Fruit fly (Drosophila melanogaster) whole organism, pupa: Measurements from ENCODE around the gene Chd64.

Experiments used
- CG10348 ChIP-seq: fragments of 200-800 bp; sonication (Bioruptor generic); IDR thresholded peaks from 2 replicates; pipeline ENCODE4 v1.3.6; 2022; ENCODE audit warnings: missing biosample characterization, missing genetic modification characterization
- CG12605 ChIP-seq: fragments of 200-800 bp; sonication (Bioruptor generic); IDR thresholded peaks from 2 replicates; pipeline ENCODE4 v1.3.6; 2022; ENCODE audit warnings: missing biosample characterization, missing genetic modification characterization
- CG13204 ChIP-seq: fragments of 200-800 bp; sonication (Bioruptor generic); optimal IDR thresholded peaks from 2 replicates; lab custom pipeline; 2018; ENCODE audit warnings: missing biosample characterization, mild to moderate bottlenecking, missing genetic modification characterization, moderate library complexity
- CG14655 ChIP-seq: fragments of 200-800 bp; sonication (Bioruptor generic); optimal IDR thresholded peaks from 3 replicates; lab custom pipeline; 2017; ENCODE audit warnings: mild to moderate bottlenecking, missing biosample characterization, missing genetic modification reagents, missing genetic modification characterization
- CG15710 ChIP-seq: fragments of 200-800 bp; sonication (Bioruptor generic); optimal IDR thresholded peaks from 2 replicates; lab custom pipeline; 2018; ENCODE audit warnings: missing biosample characterization, mild to moderate bottlenecking, missing genetic modification characterization, moderate library complexity
- CG17806 ChIP-seq: fragments of 200-800 bp; sonication (Bioruptor generic); optimal IDR thresholded peaks from 2 replicates; lab custom pipeline; 2018; ENCODE audit warnings: missing biosample characterization, mild to moderate bottlenecking, missing genetic modification characterization, moderate library complexity
- CG32121 ChIP-seq: fragments of 200-800 bp; sonication (Bioruptor generic); IDR thresholded peaks from 2 replicates; pipeline ENCODE4 v1.3.6; 2022; ENCODE audit warnings: missing biosample characterization, missing genetic modification characterization
- CG34367 ChIP-seq: fragments of 200-800 bp; sonication (Bioruptor generic); optimal IDR thresholded peaks from 2 replicates; lab custom pipeline; 2018; ENCODE audit warnings: missing biosample characterization, mild to moderate bottlenecking, missing genetic modification characterization
- CG4496 ChIP-seq: fragments of 200-800 bp; sonication (Bioruptor generic); IDR thresholded peaks from 3 replicates; pipeline ENCODE4 v1.3.6; 2022; ENCODE audit warnings: missing biosample characterization, missing genetic modification characterization
- CG8159 ChIP-seq: fragments of 200-800 bp; sonication (Bioruptor generic); optimal IDR thresholded peaks from 3 replicates; lab custom pipeline; 2018; ENCODE audit warnings: missing biosample characterization, mild to moderate bottlenecking, missing genetic modification characterization, moderate library complexity
- CG8301 ChIP-seq: fragments of 200-800 bp; sonication (Bioruptor generic); optimal IDR thresholded peaks from 2 replicates; lab custom pipeline; 2018; ENCODE audit warnings: missing biosample characterization, mild to moderate bottlenecking, missing genetic modification characterization
- CG9948 ChIP-seq: fragments of 200-800 bp; sonication (Bioruptor generic); optimal IDR thresholded peaks from 2 replicates; lab custom pipeline; 2018; ENCODE audit warnings: missing biosample characterization, mild to moderate bottlenecking, missing genetic modification characterization, moderate library complexity
- D1 ChIP-seq: fragments of 200-800 bp; sonication (Bioruptor generic); optimal IDR thresholded peaks from 2 replicates; lab custom pipeline; 2018; ENCODE audit warnings: missing biosample characterization, mild to moderate bottlenecking, missing genetic modification characterization, moderate library complexity
- EcR ChIP-seq: fragments of 200-800 bp; sonication (Bioruptor generic); optimal IDR thresholded peaks from 3 replicates; lab custom pipeline; 2019; ENCODE audit warnings: missing biosample characterization, missing genetic modification characterization, mild to moderate bottlenecking, moderate library complexity, missing genetic modification reagents
- Ets98B ChIP-seq: fragments of 200-800 bp; sonication (Bioruptor generic); IDR thresholded peaks from 2 replicates; pipeline ENCODE4 v1.3.6; 2022; ENCODE audit warnings: missing biosample characterization, missing genetic modification characterization
- Pif1A ChIP-seq: fragments of 200-800 bp; sonication (Bioruptor generic); optimal IDR thresholded peaks from 3 replicates; lab custom pipeline; 2016; ENCODE audit warnings: missing biosample characterization, missing genetic modification characterization
- Pif1B ChIP-seq: fragments of 200-800 bp; sonication (Bioruptor generic); optimal IDR thresholded peaks from 3 replicates; lab custom pipeline; 2016; ENCODE audit warnings: missing biosample characterization, missing genetic modification characterization
- Snoo ChIP-seq: fragments of 200-800 bp; sonication (Bioruptor generic); optimal IDR thresholded peaks from 3 replicates; lab custom pipeline; 2017; ENCODE audit warnings: missing biosample characterization, mild to moderate bottlenecking, missing genetic modification characterization, inconsistent platforms
- fd96Ca ChIP-seq: fragments of 200-800 bp; sonication (Bioruptor generic); IDR thresholded peaks from 3 replicates; pipeline ENCODE4 v1.3.6; 2022; ENCODE audit warnings: missing biosample characterization, missing genetic modification characterization
- gl ChIP-seq: fragments of 200-800 bp; sonication (Bioruptor generic); optimal IDR thresholded peaks from 2 replicates; lab custom pipeline; 2018; ENCODE audit warnings: missing biosample characterization, mild to moderate bottlenecking, missing genetic modification characterization
- rn ChIP-seq: fragments of 200-800 bp; sonication (Bioruptor generic); IDR thresholded peaks from 2 replicates; pipeline ENCODE4 v1.3.6; 2022; ENCODE audit warnings: missing biosample characterization, missing genetic modification characterization

Gene Chd64

DNA sequence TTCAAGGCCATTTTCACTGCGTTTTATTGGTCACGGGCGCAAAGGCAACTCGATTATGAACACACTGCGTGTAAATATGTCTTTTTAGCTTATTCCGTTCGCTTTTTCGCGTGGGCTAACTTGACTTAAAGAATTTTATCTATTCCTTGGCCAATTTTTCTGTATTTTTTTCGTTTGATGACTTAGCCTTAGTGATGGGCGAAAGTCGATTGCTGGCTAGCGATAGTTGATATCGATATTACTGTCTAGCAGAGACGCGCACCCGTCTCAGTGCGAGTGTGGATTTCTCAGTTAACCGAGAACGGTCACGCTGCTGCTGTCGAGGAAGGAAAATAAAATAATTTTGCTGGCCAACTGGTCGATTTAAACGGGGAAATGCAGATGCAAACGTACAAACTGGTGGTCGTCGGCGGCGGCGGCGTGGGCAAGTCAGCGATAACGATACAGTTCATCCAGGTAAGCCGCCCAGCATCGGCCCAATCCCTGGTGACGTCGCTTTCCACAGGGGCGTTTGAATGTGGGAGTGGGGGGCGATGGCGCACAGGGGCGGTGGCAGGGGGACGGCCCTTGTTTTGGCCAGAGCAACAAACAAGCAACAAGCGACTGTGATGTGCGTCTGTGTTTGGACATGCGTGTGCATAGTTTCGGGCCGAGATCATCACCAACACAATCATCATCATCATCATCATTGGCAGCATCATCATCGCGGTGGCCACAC lies 16.8 kb upstream of the Chd64 start, which contains the start of the genes Rop and Ras64B:
Gene Rop, minus strand, starts transcription at position 193 of the 718 bp plus-strand sequence.
Gene Ras64B, plus strand, starts transcription at position 273 of the 718 bp plus-strand sequence.
- TF ChIP-seq Snoo (tag; lab: Kevin White, UChicago) (no peak), EcR (GFP tag; lab: Kevin White, UChicago) (peak; percentile 57), CG9948 (no peak), CG15710 (peak; percentile 1), rn (GFP tag; lab: Robert Waterston, UW) (no peak), D1 (tag; lab: Kevin White, UChicago) (no peak), Ets98B (peak; percentile 23; the same call in 1 of the 2 replicates), Pif1B (GFP tag; lab: Kevin White, UChicago) (no peak), CG34367 (tag; lab: Kevin White, UChicago) (no peak), Pif1A (GFP tag; lab: Kevin White, UChicago) (no peak)
- TF ChIP-seq, all 21 proteins: peak for 3

dm6 chr3L:4135857-4136256 lies 13.7 kb upstream of the Chd64 start, which contains the start of gene RfC4:
RfC4 (minus strand) TSS chr3L:4136038.
- TF ChIP-seq CG32121 (GFP tag; lab: Robert Waterston, UW) (no peak), Pif1B (GFP tag; lab: Kevin White, UChicago) (no peak), Ets98B (no peak), CG14655 (no peak), CG15710 (no peak), CG34367 (tag; lab: Kevin White, UChicago) (no peak), CG9948 (no peak), Pif1A (GFP tag; lab: Kevin White, UChicago) (no peak), EcR (GFP tag; lab: Kevin White, UChicago) (no peak), CG13204 (no peak), Snoo (tag; lab: Kevin White, UChicago) (no peak), CG8301 (tag; lab: Kevin White, UChicago) (no peak), CG17806 (tag; lab: Kevin White, UChicago) (no peak), gl (tag; lab: Kevin White, UChicago) (no peak), CG8159 (tag; lab: Kevin White, UChicago) (no peak), D1 (tag; lab: Kevin White, UChicago) (no peak)

DNA sequence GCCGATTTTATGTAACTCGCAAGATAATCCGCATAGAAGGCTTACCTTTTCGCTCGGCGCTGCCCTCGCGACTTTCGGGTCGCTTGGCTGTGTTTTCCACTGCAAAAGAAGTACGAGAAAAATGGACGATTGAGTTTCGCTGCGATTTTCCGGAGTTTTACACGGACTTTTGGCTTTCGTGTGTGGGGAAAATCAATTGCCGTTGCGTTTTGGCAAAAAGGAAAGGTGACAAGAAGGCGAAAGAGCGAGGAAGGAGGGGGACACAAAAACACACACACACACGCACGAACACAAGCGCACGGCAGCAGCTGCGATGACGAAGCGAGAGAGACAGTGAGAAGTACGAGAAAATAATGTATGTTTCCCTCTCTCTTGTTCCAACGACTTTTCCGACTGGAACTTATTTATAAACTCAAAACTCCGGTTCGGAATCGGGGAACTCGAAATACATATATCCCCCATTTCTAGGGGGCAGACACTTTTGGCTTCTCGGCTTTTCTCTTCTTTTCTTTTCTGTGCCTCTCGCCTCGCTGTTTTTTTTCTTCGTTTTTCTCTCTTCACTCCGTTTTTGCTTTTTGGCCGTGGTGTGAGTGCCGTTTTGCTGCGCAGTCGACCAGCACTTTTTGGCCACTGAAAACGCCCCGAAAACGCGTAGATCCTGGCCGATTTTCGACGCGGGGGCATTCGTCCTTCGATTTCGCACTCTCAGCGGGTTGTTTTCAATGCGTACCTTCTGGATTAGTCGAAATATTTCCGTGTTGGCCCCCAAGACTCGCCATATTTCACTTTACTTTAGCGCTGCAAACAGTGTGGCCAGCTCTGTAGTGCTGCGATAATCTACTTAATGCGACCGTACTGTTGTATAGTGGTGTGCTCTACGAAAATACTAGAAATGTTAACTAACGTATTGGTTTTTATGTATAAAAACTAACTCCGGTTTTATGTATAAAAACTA lies 11.8 kb upstream of the Chd64 start, which contains the start of gene ens:
Gene ens, minus strand, starts transcription at position 827 of the 955 bp plus-strand sequence.
- TF ChIP-seq CG10348 (GFP tag; lab: Robert Waterston, UW): no peak
- peak; percentile 20 for TF ChIP-seq Snoo (tag; lab: Kevin White, UChicago)
- TF ChIP-seq Pif1A (GFP tag; lab: Kevin White, UChicago): no peak
- peak; percentile 31 for TF ChIP-seq gl (tag; lab: Kevin White, UChicago)
- peak; percentile 17; the same call in 1 of the 2 replicates for TF ChIP-seq CG12605 (GFP tag; lab: Robert Waterston, UW)
- TF ChIP-seq EcR (GFP tag; lab: Kevin White, UChicago): peak; percentile 14
- TF ChIP-seq CG34367 (tag; lab: Kevin White, UChicago): peak; percentile 2
- TF ChIP-seq CG8301 (tag; lab: Kevin White, UChicago): no peak
- peak; percentile 15 for TF ChIP-seq CG15710
- TF ChIP-seq fd96Ca: no peak
- TF ChIP-seq D1 (tag; lab: Kevin White, UChicago): no peak
- TF ChIP-seq CG4496 (GFP tag; lab: Robert Waterston, UW): no peak
- TF ChIP-seq CG13204: no peak
- no peak for TF ChIP-seq CG17806 (tag; lab: Kevin White, UChicago)
- TF ChIP-seq CG14655: no peak
- TF ChIP-seq CG32121 (GFP tag; lab: Robert Waterston, UW): peak; percentile 40
- no peak for TF ChIP-seq rn (GFP tag; lab: Robert Waterston, UW)
- no peak for TF ChIP-seq CG8159 (tag; lab: Kevin White, UChicago)
- TF ChIP-seq CG9948: no peak
- no peak for TF ChIP-seq Ets98B
- no peak for TF ChIP-seq Pif1B (GFP tag; lab: Kevin White, UChicago)

DNA sequence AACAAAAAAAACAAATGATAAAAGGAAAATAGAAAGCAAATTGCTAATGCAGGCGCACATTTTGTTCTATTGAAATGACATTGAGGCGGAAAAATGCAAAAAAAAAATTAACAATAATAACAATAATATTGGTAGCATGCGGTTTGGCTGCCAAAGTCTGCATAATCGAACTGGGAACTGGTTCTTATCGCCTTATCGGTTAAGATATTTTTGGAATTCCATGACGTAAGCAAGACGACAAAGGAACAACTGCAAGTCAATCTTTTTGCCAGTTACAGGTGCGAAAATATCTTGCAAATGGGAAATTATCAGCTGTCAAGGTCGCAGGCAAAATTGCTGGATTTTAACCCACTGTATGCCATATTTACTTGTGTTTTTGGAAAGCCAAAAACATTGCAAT lies 10.4 kb upstream of the Chd64 start:
- TF ChIP-seq CG10348 (GFP tag; lab: Robert Waterston, UW) (no peak), Pif1A (GFP tag; lab: Kevin White, UChicago) (no peak), rn (GFP tag; lab: Robert Waterston, UW) (no peak), Ets98B (no peak), EcR (GFP tag; lab: Kevin White, UChicago) (no peak), CG9948 (no peak), CG32121 (GFP tag; lab: Robert Waterston, UW) (no peak)

dm6 chr3L:4130743-4131142 lies 8.6 kb upstream of the Chd64 start:
- TF ChIP-seq Ets98B: no peak
- TF ChIP-seq CG12605 (GFP tag; lab: Robert Waterston, UW): no peak
- TF ChIP-seq CG17806 (tag; lab: Kevin White, UChicago): no peak
- no peak for TF ChIP-seq CG34367 (tag; lab: Kevin White, UChicago)
- TF ChIP-seq CG9948: no peak
- TF ChIP-seq CG14655: no peak
- TF ChIP-seq Snoo (tag; lab: Kevin White, UChicago): no peak
- no peak for TF ChIP-seq CG10348 (GFP tag; lab: Robert Waterston, UW)
- TF ChIP-seq CG13204: no peak
- TF ChIP-seq gl (tag; lab: Kevin White, UChicago): no peak
- no peak for TF ChIP-seq CG8301 (tag; lab: Kevin White, UChicago)
- no peak for TF ChIP-seq Pif1A (GFP tag; lab: Kevin White, UChicago)
- no peak for TF ChIP-seq fd96Ca
- TF ChIP-seq CG32121 (GFP tag; lab: Robert Waterston, UW): no peak
- TF ChIP-seq CG8159 (tag; lab: Kevin White, UChicago): no peak
